Worm (Caenorhabditis elegans): ENCODE data around the gene mog-4.

ce11 chrII:14523645-14524223 lies 37.7 kb downstream of the mog-4 start, which contains the start of gene pot-2:
- TF ChIP-seq R02D3.7 (tag; optimal IDR thresholded peaks at IDR 0.05) (no peak), dpl-1 (GFP tag; optimal IDR thresholded peaks at IDR 0.05) (no peak)

All from whole organism, L4 larva.